Fruit fly (Drosophila melanogaster) whole organism, embryonic: Measurements from ENCODE around the gene aop.

ENCODE experiments used
- Aef1 ChIP-seq: fragments of 200-800 bp; sonication (Bioruptor generic); IDR thresholded peaks from 3 replicates; pipeline ENCODE4 v1.3.6; 2022; ENCODE audit warnings: missing biosample characterization, missing genetic modification characterization
- Blimp-1 ChIP-seq: fragments of 200-800 bp; sonication (Bioruptor generic); optimal IDR thresholded peaks from 3 replicates; lab custom pipeline; 2018; ENCODE audit warnings: missing biosample characterization, missing genetic modification characterization, mild to moderate bottlenecking, moderate library complexity, missing genetic modification reagents
- CG10267 ChIP-seq: fragments of 200-800 bp; sonication (Bioruptor generic); optimal IDR thresholded peaks from 2 replicates; lab custom pipeline; 2018; ENCODE audit warnings: missing biosample characterization, mild to moderate bottlenecking, missing genetic modification characterization, moderate library complexity
- CG12104 ChIP-seq: fragments of 200-800 bp; sonication (Bioruptor generic); optimal IDR thresholded peaks from 3 replicates; lab custom pipeline; 2016; ENCODE audit warnings: missing biosample characterization, missing genetic modification characterization
- CG1233 ChIP-seq: fragments of 200-800 bp; sonication (Bioruptor generic); optimal IDR thresholded peaks from 4 replicates; lab custom pipeline; 2018; ENCODE audit warnings: missing biosample characterization, mild to moderate bottlenecking, missing genetic modification characterization
- CG12769 ChIP-seq: fragments of 200-800 bp; sonication (Bioruptor generic); optimal IDR thresholded peaks from 2 replicates; lab custom pipeline; 2019; ENCODE audit warnings: missing biosample characterization, mild to moderate bottlenecking, missing genetic modification characterization, moderate library complexity
- CG14050 ChIP-seq: fragments of 200-800 bp; sonication (Bioruptor generic); IDR thresholded peaks from 3 replicates; pipeline ENCODE4 v1.3.6; 2022; ENCODE audit warnings: missing biosample characterization, missing genetic modification characterization
- CG14860 ChIP-seq: fragments of 200-800 bp; sonication (Bioruptor generic); IDR thresholded peaks from 3 replicates; pipeline ENCODE4 v1.3.6; 2022; ENCODE audit warnings: missing biosample characterization, missing genetic modification characterization; ENCODE audit not compliant: partially characterized antibody
- CG16863 ChIP-seq: fragments of 200-800 bp; sonication (Bioruptor generic); optimal IDR thresholded peaks from 3 replicates; lab custom pipeline; 2016; ENCODE audit warnings: missing biosample characterization, missing genetic modification characterization
- CG17568 ChIP-seq: fragments of 200-800 bp; sonication (Bioruptor generic); optimal IDR thresholded peaks from 2 replicates; lab custom pipeline; 2018; ENCODE audit warnings: missing biosample characterization, mild to moderate bottlenecking, missing genetic modification characterization, moderate library complexity
- CG17802 ChIP-seq: fragments of 200-800 bp; sonication (Bioruptor generic); optimal IDR thresholded peaks from 2 replicates; lab custom pipeline; 2018; ENCODE audit warnings: missing biosample characterization, mild to moderate bottlenecking, missing genetic modification characterization, moderate library complexity
- CG18476 ChIP-seq: fragments of 200-800 bp; sonication (Bioruptor generic); optimal IDR thresholded peaks from 2 replicates; lab custom pipeline; 2016; ENCODE audit warnings: missing biosample characterization, mild to moderate bottlenecking, missing genetic modification characterization
- CG32767 ChIP-seq: fragments of 200-800 bp; sonication (Bioruptor generic); IDR thresholded peaks from 2 replicates; pipeline ENCODE4 v1.3.6; 2022; ENCODE audit warnings: missing biosample characterization, missing genetic modification characterization
- CG34422 ChIP-seq: fragments of 200-800 bp; sonication (Bioruptor generic); IDR thresholded peaks from 3 replicates; pipeline ENCODE4 v1.3.6; 2022; ENCODE audit warnings: missing biosample characterization, missing genetic modification characterization
- CG3995 ChIP-seq: fragments of 200-800 bp; sonication (Bioruptor generic); optimal IDR thresholded peaks from 3 replicates; lab custom pipeline; 2016; ENCODE audit warnings: missing biosample characterization, missing genetic modification characterization
- CG4328 ChIP-seq: fragments of 200-800 bp; sonication (Bioruptor generic); optimal IDR thresholded peaks from 3 replicates; lab custom pipeline; 2017; ENCODE audit warnings: missing biosample characterization, missing genetic modification reagents, missing genetic modification characterization
- CG8924 ChIP-seq: fragments of 200-800 bp; optimal IDR thresholded peaks from 3 replicates; lab custom pipeline; 2019; ENCODE audit warnings: missing biosample characterization, mild to moderate bottlenecking, missing genetic modification characterization, moderate library complexity
- CG9727 ChIP-seq: fragments of 200-800 bp; sonication (Bioruptor generic); optimal IDR thresholded peaks from 3 replicates; lab custom pipeline; 2017; ENCODE audit warnings: missing biosample characterization, mild to moderate bottlenecking, missing genetic modification characterization
- CG9817 ChIP-seq: fragments of 200-800 bp; sonication (Bioruptor generic); optimal IDR thresholded peaks from 2 replicates; lab custom pipeline; 2018; ENCODE audit warnings: missing biosample characterization, mild to moderate bottlenecking, missing genetic modification characterization, moderate library complexity
- CHES-1-like ChIP-seq: fragments of 200-800 bp; sonication (Bioruptor generic); optimal IDR thresholded peaks from 2 replicates; lab custom pipeline; 2016; ENCODE audit warnings: missing biosample characterization, missing genetic modification characterization
- CoRest ChIP-seq: fragments of 200-800 bp; sonication (Bioruptor generic); optimal IDR thresholded peaks from 3 replicates; lab custom pipeline; 2018; ENCODE audit warnings: missing biosample characterization, mild to moderate bottlenecking, missing genetic modification characterization, moderate library complexity
- Dfd ChIP-seq, 2 experiments: fragments of >200 bp; optimal IDR thresholded peaks; 2 replicates each; lab custom pipeline; 2017; ENCODE audit warnings: missing biosample characterization in 2 of 2, missing genetic modification characterization in 2 of 2
- Dip2 ChIP-seq: fragments of 200-800 bp; sonication (Bioruptor generic); IDR thresholded peaks from 2 replicates; pipeline ENCODE4 v1.3.6; 2022; ENCODE audit warnings: missing biosample characterization, missing genetic modification characterization
- Dip3 ChIP-seq: fragments of 200-800 bp; sonication (Bioruptor generic); optimal IDR thresholded peaks from 3 replicates; lab custom pipeline; 2016; ENCODE audit warnings: missing biosample characterization, missing genetic modification characterization
- H15 ChIP-seq: fragments of 200-800 bp; sonication (Bioruptor generic); IDR thresholded peaks from 3 replicates; pipeline ENCODE4 v1.3.6; 2022; ENCODE audit warnings: missing biosample characterization, missing genetic modification characterization
- Hand ChIP-seq: fragments of 200-800 bp; sonication (Bioruptor generic); optimal IDR thresholded peaks from 2 replicates; lab custom pipeline; 2017; ENCODE audit warnings: mild to moderate bottlenecking, missing biosample characterization, missing genetic modification reagents, missing genetic modification characterization
- Hr3 ChIP-seq: fragments of 200-800 bp; sonication (Bioruptor generic); optimal IDR thresholded peaks from 3 replicates; lab custom pipeline; 2016; ENCODE audit warnings: missing biosample characterization, missing genetic modification characterization
- Meics ChIP-seq: fragments of 200-800 bp; sonication (Bioruptor generic); optimal IDR thresholded peaks from 2 replicates; lab custom pipeline; 2017; ENCODE audit warnings: missing biosample characterization, mild to moderate bottlenecking, missing genetic modification characterization
- Poxn ChIP-seq: fragments of 200-800 bp; sonication (Bioruptor generic); IDR thresholded peaks from 2 replicates; pipeline ENCODE4 v1.3.6; 2022; ENCODE audit warnings: missing biosample characterization, missing genetic modification characterization
- Scr ChIP-seq: fragments of 200-800 bp; sonication (Bioruptor generic); IDR thresholded peaks from 2 replicates; pipeline ENCODE4 v1.3.6; 2022; ENCODE audit warnings: missing biosample characterization, missing genetic modification characterization; ENCODE audit not compliant: partially characterized antibody
- Sox102F ChIP-seq: fragments of 200-800 bp; sonication (Bioruptor generic); optimal IDR thresholded peaks from 2 replicates; lab custom pipeline; 2018; ENCODE audit warnings: missing biosample characterization, mild to moderate bottlenecking, missing genetic modification characterization, moderate library complexity
- Usf ChIP-seq: fragments of 200-800 bp; sonication (Bioruptor generic); optimal IDR thresholded peaks from 2 replicates; lab custom pipeline; 2017; ENCODE audit warnings: missing genotype, missing biosample characterization, missing genetic modification characterization
- ara ChIP-seq: fragments of 200-800 bp; sonication (Bioruptor generic); IDR thresholded peaks from 2 replicates; pipeline ENCODE4 v1.3.6; 2022; ENCODE audit warnings: missing biosample characterization, missing genetic modification characterization
- br ChIP-seq: fragments of >200 bp; optimal IDR thresholded peaks from 2 replicates; lab custom pipeline; 2017
- bsh ChIP-seq, 2 experiments: fragments of 200-800 bp; sonication (Bioruptor generic); optimal IDR thresholded peaks; 2 replicates each; lab custom pipeline; 2017 to 2018; ENCODE audit warnings: mild to moderate bottlenecking in 2 of 2, missing biosample characterization in 2 of 2, missing genetic modification characterization in 2 of 2, moderate library complexity in 1 of 2
- cato ChIP-seq: fragments of 200-800 bp; sonication (Bioruptor generic); optimal IDR thresholded peaks from 2 replicates; lab custom pipeline; 2016; ENCODE audit warnings: missing biosample characterization, missing genetic modification characterization, borderline replicate concordance
- caup ChIP-seq: fragments of 200-800 bp; sonication (Bioruptor generic); optimal IDR thresholded peaks from 3 replicates; lab custom pipeline; 2017; ENCODE audit warnings: missing biosample characterization, mild to moderate bottlenecking, missing genetic modification characterization, moderate library complexity; ENCODE audit not compliant: severe bottlenecking
- cg ChIP-seq: fragments of 200-800 bp; sonication (Bioruptor generic); optimal IDR thresholded peaks from 3 replicates; lab custom pipeline; 2019; ENCODE audit warnings: missing biosample characterization, mild to moderate bottlenecking, missing genetic modification characterization, moderate library complexity
- croc ChIP-seq: fragments of 200-800 bp; sonication (Bioruptor generic); conservative IDR thresholded peaks from 3 replicates; pipeline ENCODE4 v1.3.6; 2022; ENCODE audit warnings: missing biosample characterization, missing genetic modification characterization
- eyg ChIP-seq: fragments of 200-800 bp; sonication (Bioruptor generic); optimal IDR thresholded peaks from 3 replicates; lab custom pipeline; 2016; ENCODE audit warnings: missing biosample characterization, missing genetic modification characterization
- fru ChIP-seq: fragments of >200 bp; optimal IDR thresholded peaks from 2 replicates; lab custom pipeline; 2017
- gfzf ChIP-seq: fragments of 200-800 bp; sonication (Bioruptor generic); optimal IDR thresholded peaks from 2 replicates; lab custom pipeline; 2016; ENCODE audit warnings: missing biosample characterization, mild to moderate bottlenecking, missing genetic modification characterization, moderate library complexity
- her ChIP-seq: fragments of 200-800 bp; sonication (Bioruptor generic); optimal IDR thresholded peaks from 2 replicates; lab custom pipeline; 2016; ENCODE audit warnings: missing biosample characterization, missing genetic modification characterization
- jing ChIP-seq: fragments of 200-800 bp; sonication (Bioruptor generic); optimal IDR thresholded peaks from 2 replicates; lab custom pipeline; 2018; ENCODE audit warnings: missing biosample characterization, mild to moderate bottlenecking, missing genetic modification characterization
- ken ChIP-seq: fragments of 200-800 bp; sonication (Bioruptor generic); IDR thresholded peaks from 3 replicates; pipeline ENCODE4 v1.3.6; 2022; ENCODE audit warnings: missing biosample characterization, missing genetic modification characterization
- peb ChIP-seq: fragments of 200-800 bp; sonication (Bioruptor generic); IDR thresholded peaks from 2 replicates; pipeline ENCODE4 v1.3.6; 2022; ENCODE audit warnings: missing biosample characterization, missing genetic modification characterization
- ranshi ChIP-seq: fragments of 200-800 bp; sonication (Bioruptor generic); IDR thresholded peaks from 2 replicates; pipeline ENCODE4 v1.3.6; 2022; ENCODE audit warnings: missing biosample characterization, missing genetic modification characterization
- rib ChIP-seq: fragments of 200-800 bp; sonication (Bioruptor generic); IDR thresholded peaks from 2 replicates; pipeline ENCODE4 v1.3.6; 2022; ENCODE audit warnings: missing biosample characterization, missing genetic modification characterization
- trem ChIP-seq: fragments of 200-800 bp; optimal IDR thresholded peaks from 3 replicates; lab custom pipeline; 2019; ENCODE audit warnings: missing biosample characterization, mild to moderate bottlenecking, missing genetic modification characterization, moderate library complexity
- wdn ChIP-seq: fragments of 200-800 bp; sonication (Bioruptor generic); IDR thresholded peaks from 2 replicates; pipeline ENCODE4 v1.3.6; 2022; ENCODE audit warnings: missing biosample characterization, missing genetic modification characterization

aop gene

DNA sequence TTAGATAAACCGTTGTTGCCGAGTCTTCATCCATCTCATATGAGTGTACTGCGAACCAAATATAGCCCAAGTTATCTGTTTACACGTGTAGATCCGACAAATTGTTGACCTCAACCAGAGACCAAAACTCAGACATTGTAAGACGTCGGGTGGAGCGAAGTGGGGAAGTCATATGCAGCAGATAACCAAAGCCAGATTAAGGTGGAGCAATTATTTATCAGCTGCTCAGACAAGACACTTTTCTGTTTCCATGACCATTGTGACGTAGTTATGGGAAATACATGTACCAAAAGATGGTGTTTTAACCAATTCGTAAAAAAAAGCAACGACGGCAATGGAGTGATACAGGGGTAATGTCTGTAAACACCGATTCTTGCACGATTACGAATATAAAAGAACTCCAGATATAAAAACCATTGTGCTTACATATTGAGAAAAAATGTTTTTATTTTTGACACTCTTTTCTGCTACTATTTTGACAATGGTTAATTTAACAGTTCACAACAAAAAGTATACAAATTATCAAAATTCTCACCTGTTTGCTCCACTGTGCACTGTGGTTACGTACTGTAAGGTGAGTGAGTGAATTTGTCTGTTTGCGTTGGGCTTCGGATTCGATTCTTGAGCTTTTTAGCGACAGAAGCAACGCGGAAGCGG is 1.1 kb downstream of the aop start (continued):
- TF ChIP-seq CoRest (peak; percentile 13), Blimp-1 (GFP tag; lab: Kevin White, UChicago) (peak; percentile 41), ranshi (GFP tag; lab: Robert Waterston, UW) (0 out of 2 replicates have a peak, but pooled peaks have one; percentile 13), trem (tag; lab: Kevin White, UChicago) (no peak), cato (no peak), rib (GFP tag; lab: Robert Waterston, UW) (no peak), caup (GFP tag; lab: Kevin White, UChicago) (peak; percentile 32), CG16863 (GFP tag; lab: Kevin White, UChicago) (peak; percentile 61), CG34422 (GFP tag; lab: Robert Waterston, UW) (no peak), Sox102F (peak; percentile 50), CG17802 (tag; lab: Kevin White, UChicago) (no peak), CG17568 (GFP tag; lab: Kevin White, UChicago) (no peak), eyg (GFP tag; lab: Kevin White, UChicago) (peak; percentile 19), peb (GFP tag; lab: Robert Waterston, UW) (0 out of 2 replicates have a peak, but pooled peaks have one; percentile 27), CG3995 (GFP tag; lab: Kevin White, UChicago) (no peak), wdn (GFP tag; lab: Robert Waterston, UW) (no peak), CG12769 (tag; lab: Kevin White, UChicago) (no peak), CG8924 (no peak), CG4328 (GFP tag; lab: Kevin White, UChicago) (no peak), Usf (GFP tag; lab: Kevin White, UChicago) (no peak), CG9817 (tag; lab: Kevin White, UChicago) (peak; percentile 37), H15 (GFP tag; lab: Robert Waterston, UW) (no peak), jing (GFP tag; lab: Kevin White, UChicago) (no peak), CHES-1-like (GFP tag; lab: Kevin White, UChicago) (peak; percentile 49), br (lab: Kevin White, UChicago) (no peak), Aef1 (0 out of 3 replicates have a peak, but pooled peaks have one; percentile 15), ara (GFP tag; lab: Robert Waterston, UW) (no peak), gfzf (GFP tag; lab: Kevin White, UChicago) (no peak), croc (GFP tag; lab: Robert Waterston, UW) (no peak), CG32767 (GFP tag; lab: Robert Waterston, UW) (0 out of 2 replicates have a peak, but pooled peaks have one; percentile 20), fru (lab: Kevin White, UChicago) (no peak), CG14050 (GFP tag; lab: Robert Waterston, UW) (peak; percentile 45; the same call in 2 of the 3 replicates), Hr3 (GFP tag; lab: Kevin White, UChicago) (no peak), ken (no peak), CG14860 (GFP tag; lab: Robert Waterston, UW) (no peak), her (GFP tag; lab: Kevin White, UChicago) (peak; percentile 23), Meics (peak; percentile 62), CG1233 (GFP tag; lab: Kevin White, UChicago) (no peak), Hand (GFP tag; lab: Kevin White, UChicago) (no peak), bsh (GFP tag; optimal IDR thresholded peaks at IDR 0.05; lab: Kevin White, UChicago) (peak in 1 of 2 experiments; percentile 46), CG9727 (GFP tag; lab: Kevin White, UChicago) (peak; percentile 42), Dfd (GFP tag; optimal IDR thresholded peaks at IDR 0.05; lab: Kevin White, UChicago) (no peak), Dip2 (no peak), Scr (GFP tag; lab: Robert Waterston, UW) (no peak), CG12104 (GFP tag; lab: Kevin White, UChicago) (no peak), Poxn (GFP tag; lab: Robert Waterston, UW) (no peak), cg (no peak), Dip3 (peak; percentile 43), CG10267 (tag; lab: Kevin White, UChicago) (peak; percentile 5), CG18476 (GFP tag; lab: Kevin White, UChicago) (peak; percentile 30)
